Worm (Caenorhabditis elegans): ENCODE measurements around the gene fbxa-78.

DNA sequence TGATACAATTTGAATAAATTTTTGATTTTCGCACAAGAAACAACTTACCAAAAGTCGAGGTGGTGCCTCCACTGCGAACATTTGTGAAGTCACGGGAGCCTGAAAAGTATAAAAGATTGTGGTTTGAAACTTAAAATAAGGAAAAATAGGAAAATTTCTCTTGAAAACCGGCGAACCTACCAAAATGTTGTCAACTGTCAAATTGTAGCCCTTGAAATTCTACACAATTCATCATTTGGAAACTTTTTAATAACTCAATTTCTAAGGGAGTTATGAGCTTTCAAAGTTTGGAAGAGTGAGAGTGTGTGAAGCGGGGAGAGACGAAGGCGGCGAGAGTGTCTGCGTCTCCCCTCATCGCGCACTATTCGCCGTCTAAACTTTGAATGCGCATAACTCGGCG, 28.1 kb downstream of the fbxa-78 start, which contains the start of gene pes-4:
- TF ChIP-seq unc-98 (GFP tag; IDR thresholded peaks at IDR 0.05), result no peak
- no peak for TF ChIP-seq nhr-76 (tag; optimal IDR thresholded peaks at IDR 0.05)
- TF ChIP-seq dpl-1 (GFP tag; optimal IDR thresholded peaks at IDR 0.05), result no peak
- no peak for TF ChIP-seq lin-39 (tag; optimal IDR thresholded peaks at IDR 0.05)
- TF ChIP-seq ceh-90 (tag; optimal IDR thresholded peaks at IDR 0.05), result no peak

Data from whole organism, L1 larva.